Fruit fly (Drosophila melanogaster) whole organism, embryonic: ENCODE results near the gene corolla.

Experiments
- Adf1 ChIP-seq: fragments of 200-800 bp; sonication (Bioruptor generic); IDR thresholded peaks from 2 replicates; pipeline ENCODE4 v1.3.6; 2022; ENCODE audit warnings: missing biosample characterization, missing genetic modification characterization
- Atf3 ChIP-seq: fragments of 200-800 bp; sonication (Bioruptor generic); optimal IDR thresholded peaks from 3 replicates; lab custom pipeline; 2016; ENCODE audit warnings: missing biosample characterization, missing genetic modification characterization
- CG1233 ChIP-seq: fragments of 200-800 bp; sonication (Bioruptor generic); optimal IDR thresholded peaks from 4 replicates; lab custom pipeline; 2018; ENCODE audit warnings: missing biosample characterization, mild to moderate bottlenecking, missing genetic modification characterization
- CG13287 ChIP-seq: fragments of 200-800 bp; sonication (Bioruptor generic); IDR thresholded peaks from 2 replicates; pipeline ENCODE4 v1.3.6; 2022; ENCODE audit warnings: missing biosample characterization, missing genetic modification characterization; ENCODE audit not compliant: partially characterized antibody
- CG15514 ChIP-seq: fragments of 200-800 bp; sonication (Bioruptor generic); optimal IDR thresholded peaks from 3 replicates; lab custom pipeline; 2017; ENCODE audit warnings: missing biosample characterization, missing genetic modification characterization, mild to moderate bottlenecking, moderate library complexity, missing genetic modification reagents
- CG17385 ChIP-seq: fragments of 200-800 bp; sonication (Bioruptor generic); optimal IDR thresholded peaks from 3 replicates; lab custom pipeline; 2018; ENCODE audit warnings: missing biosample characterization, mild to moderate bottlenecking, missing genetic modification characterization
- CG17829 ChIP-seq: fragments of 200-800 bp; optimal IDR thresholded peaks from 2 replicates; lab custom pipeline; 2019; ENCODE audit warnings: missing biosample characterization, mild to moderate bottlenecking, missing genetic modification characterization, moderate library complexity
- CG1832 ChIP-seq: fragments of 200-800 bp; sonication (Bioruptor generic); optimal IDR thresholded peaks from 2 replicates; lab custom pipeline; 2017; ENCODE audit warnings: missing biosample characterization, mild to moderate bottlenecking, missing genetic modification characterization, inconsistent platforms
- CG18599 ChIP-seq: fragments of 200-800 bp; sonication (Bioruptor generic); optimal IDR thresholded peaks from 3 replicates; lab custom pipeline; 2017; ENCODE audit warnings: missing biosample characterization, missing genetic modification characterization, mild to moderate bottlenecking, moderate library complexity, missing genetic modification reagents
- CG2116 ChIP-seq: fragments of 200-800 bp; sonication (Bioruptor generic); optimal IDR thresholded peaks from 3 replicates; lab custom pipeline; 2018; ENCODE audit warnings: missing biosample characterization, mild to moderate bottlenecking, missing genetic modification characterization
- CG42726 ChIP-seq: fragments of 200-800 bp; sonication (Bioruptor generic); IDR thresholded peaks from 2 replicates; pipeline ENCODE4 v1.3.6; 2022; ENCODE audit warnings: missing biosample characterization, missing genetic modification characterization; ENCODE audit not compliant: partially characterized antibody
- CG4404 ChIP-seq: fragments of 200-800 bp; sonication (Bioruptor generic); IDR thresholded peaks from 2 replicates; pipeline ENCODE4 v1.3.6; 2022; ENCODE audit warnings: missing biosample characterization, missing genetic modification characterization
- CG6791 ChIP-seq: fragments of 200-800 bp; sonication (Bioruptor generic); IDR thresholded peaks from 3 replicates; pipeline ENCODE4 v1.3.6; 2022; ENCODE audit warnings: missing biosample characterization, missing genetic modification characterization; ENCODE audit not compliant: partially characterized antibody
- CG6854 ChIP-seq: fragments of 200-800 bp; sonication (Bioruptor generic); optimal IDR thresholded peaks from 3 replicates; lab custom pipeline; 2017; ENCODE audit warnings: missing biosample characterization, mild to moderate bottlenecking, missing genetic modification characterization
- CG9437 ChIP-seq: fragments of 200-800 bp; sonication (Bioruptor generic); optimal IDR thresholded peaks from 2 replicates; lab custom pipeline; 2018; ENCODE audit warnings: missing biosample characterization, mild to moderate bottlenecking, missing genetic modification characterization
- CTCF ChIP-seq: fragments of 200-800 bp; sonication (Bioruptor generic); optimal IDR thresholded peaks from 2 replicates; lab custom pipeline; 2017; ENCODE audit warnings: missing biosample characterization, mild to moderate bottlenecking, missing genetic modification characterization, moderate library complexity
- Dll ChIP-seq: fragments of 200-800 bp; sonication (Bioruptor generic); IDR thresholded peaks from 4 replicates; pipeline ENCODE4 v1.3.6; 2022; ENCODE audit warnings: missing biosample characterization, missing genetic modification characterization; ENCODE audit not compliant: partially characterized antibody
- H2.0 ChIP-seq: fragments of 200-800 bp; sonication (Bioruptor generic); IDR thresholded peaks from 2 replicates; pipeline ENCODE4 v1.3.6; 2022; ENCODE audit warnings: missing biosample characterization, missing genetic modification characterization
- Jarid2 ChIP-seq: fragments of 200-800 bp; sonication (Bioruptor generic); optimal IDR thresholded peaks from 3 replicates; lab custom pipeline; 2017; ENCODE audit warnings: mild to moderate bottlenecking, missing biosample characterization, missing genetic modification reagents, missing genetic modification characterization
- MESR4 ChIP-seq: fragments of 200-800 bp; sonication (Bioruptor generic); optimal IDR thresholded peaks from 2 replicates; lab custom pipeline; 2018; ENCODE audit warnings: missing biosample characterization, mild to moderate bottlenecking, missing genetic modification characterization, moderate library complexity
- MTF-1 ChIP-seq: fragments of 200-800 bp; sonication (Bioruptor generic); optimal IDR thresholded peaks from 2 replicates; lab custom pipeline; 2018; ENCODE audit warnings: missing biosample characterization, mild to moderate bottlenecking, missing genetic modification characterization, borderline replicate concordance
- NC2β ChIP-seq: fragments of 200-800 bp; sonication (Bioruptor generic); optimal IDR thresholded peaks from 2 replicates; lab custom pipeline; 2016; ENCODE audit warnings: missing biosample characterization, missing genetic modification characterization
- Neu2 ChIP-seq: fragments of 200-800 bp; sonication (Bioruptor generic); optimal IDR thresholded peaks from 3 replicates; lab custom pipeline; 2016; ENCODE audit warnings: missing biosample characterization, missing genetic modification characterization, borderline replicate concordance
- Nf-YC ChIP-seq: fragments of 200-800 bp; optimal IDR thresholded peaks from 3 replicates; lab custom pipeline; 2019; ENCODE audit warnings: missing biosample characterization, mild to moderate bottlenecking, missing genetic modification characterization, moderate library complexity
- NfI ChIP-seq: fragments of 200-800 bp; sonication (Bioruptor generic); optimal IDR thresholded peaks from 3 replicates; lab custom pipeline; 2018; ENCODE audit warnings: missing biosample characterization, mild to moderate bottlenecking, missing genetic modification characterization, moderate library complexity
- Rfx ChIP-seq: fragments of 200-800 bp; sonication (Bioruptor generic); IDR thresholded peaks from 2 replicates; pipeline ENCODE4 v1.3.6; 2022; ENCODE audit warnings: missing biosample characterization, missing genetic modification characterization
- Side ChIP-seq: fragments of 200-800 bp; sonication (Bioruptor generic); optimal IDR thresholded peaks from 2 replicates; lab custom pipeline; 2016; ENCODE audit warnings: missing biosample characterization, missing genetic modification characterization
- Sry-δ ChIP-seq: fragments of 200-800 bp; sonication (Bioruptor generic); optimal IDR thresholded peaks from 2 replicates; lab custom pipeline; 2016; ENCODE audit warnings: missing biosample characterization, missing genetic modification characterization
- Xrp1 ChIP-seq: fragments of 200-800 bp; sonication (Bioruptor generic); IDR thresholded peaks from 2 replicates; pipeline ENCODE4 v1.3.6; 2022; ENCODE audit warnings: missing biosample characterization, missing genetic modification characterization
- btn ChIP-seq: fragments of 200-800 bp; sonication (Bioruptor generic); optimal IDR thresholded peaks from 2 replicates; lab custom pipeline; 2016; ENCODE audit warnings: missing biosample characterization, missing genetic modification characterization
- cato ChIP-seq: fragments of 200-800 bp; sonication (Bioruptor generic); optimal IDR thresholded peaks from 2 replicates; lab custom pipeline; 2016; ENCODE audit warnings: missing biosample characterization, missing genetic modification characterization, borderline replicate concordance
- chinmo ChIP-seq: fragments of 200-800 bp; sonication (Bioruptor generic); IDR thresholded peaks from 4 replicates; pipeline ENCODE4 v1.3.6; 2022; ENCODE audit warnings: missing biosample characterization, missing genetic modification characterization; ENCODE audit not compliant: partially characterized antibody
- dmrt99B ChIP-seq: fragments of 200-800 bp; sonication (Bioruptor generic); optimal IDR thresholded peaks from 2 replicates; lab custom pipeline; 2018; ENCODE audit warnings: missing biosample characterization, mild to moderate bottlenecking, missing genetic modification characterization, moderate library complexity
- gfzf ChIP-seq: fragments of 200-800 bp; sonication (Bioruptor generic); optimal IDR thresholded peaks from 2 replicates; lab custom pipeline; 2016; ENCODE audit warnings: missing biosample characterization, mild to moderate bottlenecking, missing genetic modification characterization, moderate library complexity
- gro ChIP-seq: fragments of 200-800 bp; sonication (Bioruptor generic); optimal IDR thresholded peaks from 2 replicates; lab custom pipeline; 2016; ENCODE audit warnings: missing biosample characterization, missing genetic modification characterization
- lilli ChIP-seq: fragments of 200-800 bp; sonication (Bioruptor generic); optimal IDR thresholded peaks from 3 replicates; lab custom pipeline; 2016; ENCODE audit warnings: missing biosample characterization, missing genetic modification characterization
- nerfin-2 ChIP-seq: fragments of 200-800 bp; sonication (Bioruptor generic); IDR thresholded peaks from 2 replicates; pipeline ENCODE4 v1.3.6; 2022; ENCODE audit warnings: missing biosample characterization, missing genetic modification characterization; ENCODE audit not compliant: partially characterized antibody
- nmo ChIP-seq: fragments of 200-800 bp; sonication (Bioruptor generic); optimal IDR thresholded peaks from 2 replicates; lab custom pipeline; 2018; ENCODE audit warnings: missing biosample characterization, mild to moderate bottlenecking, missing genetic modification characterization, moderate library complexity
- otp ChIP-seq: fragments of 200-800 bp; sonication (Bioruptor generic); IDR thresholded peaks from 3 replicates; pipeline ENCODE4, ENCODE4 v1.3.6; 2022; ENCODE audit warnings: missing biosample characterization, missing genetic modification characterization
- pita ChIP-seq: fragments of 200-800 bp; sonication (Bioruptor generic); optimal IDR thresholded peaks from 2 replicates; lab custom pipeline; 2017; ENCODE audit warnings: missing biosample characterization, mild to moderate bottlenecking, missing genetic modification characterization
- psq ChIP-seq: fragments of 200-800 bp; sonication (Bioruptor generic); optimal IDR thresholded peaks from 2 replicates; lab custom pipeline; 2017; ENCODE audit warnings: missing biosample characterization, missing genetic modification characterization
- sd ChIP-seq: fragments of 200-800 bp; sonication (Bioruptor generic); optimal IDR thresholded peaks from 3 replicates; lab custom pipeline; 2018; ENCODE audit warnings: missing biosample characterization, mild to moderate bottlenecking, missing genetic modification characterization, moderate library complexity
- sr ChIP-seq: fragments of 200-800 bp; sonication (Bioruptor generic); IDR thresholded peaks from 3 replicates; pipeline ENCODE4 v1.3.6; 2022; ENCODE audit warnings: missing biosample characterization, missing genetic modification characterization
- ssp ChIP-seq: fragments of 200-800 bp; sonication (Bioruptor generic); IDR thresholded peaks from 2 replicates; pipeline ENCODE4 v1.3.6; 2022; ENCODE audit warnings: missing biosample characterization, missing genetic modification characterization
- tna ChIP-seq: fragments of 200-800 bp; sonication (Bioruptor generic); IDR thresholded peaks from 2 replicates; pipeline ENCODE4 v1.3.6; 2022; ENCODE audit warnings: missing biosample characterization, missing genetic modification characterization; ENCODE audit not compliant: partially characterized antibody
- trem ChIP-seq: fragments of 200-800 bp; optimal IDR thresholded peaks from 3 replicates; lab custom pipeline; 2019; ENCODE audit warnings: missing biosample characterization, mild to moderate bottlenecking, missing genetic modification characterization, moderate library complexity
- vfl ChIP-seq: fragments of 200-800 bp; sonication (Bioruptor generic); optimal IDR thresholded peaks from 2 replicates; lab custom pipeline; 2016; ENCODE audit warnings: missing biosample characterization, missing genetic modification characterization
- zen2 ChIP-seq: fragments of 200-800 bp; sonication (Bioruptor generic); IDR thresholded peaks from 3 replicates; pipeline ENCODE4 v1.3.6; 2022; ENCODE audit warnings: missing biosample characterization, missing genetic modification characterization; ENCODE audit not compliant: partially characterized antibody

The corolla gene

dm6 chrX:17651998-17652738 is 20.3 kb upstream of the corolla start, which contains the start of gene RhoGAPp190 (continued):
- TF ChIP-seq CG1233 (no peak), gfzf (peak; percentile 48), otp (GFP tag; lab: Robert Waterston, UW) (no peak), NC2β (GFP tag; lab: Kevin White, UChicago) (no peak), Nf-YC (tag; lab: Kevin White, UChicago) (peak; percentile 28), NfI (GFP tag; lab: Kevin White, UChicago) (peak; percentile 13), Jarid2 (GFP tag; lab: Kevin White, UChicago) (no peak), CTCF (GFP tag; lab: Kevin White, UChicago) (no peak), CG4404 (no peak), CG9437 (GFP tag; lab: Kevin White, UChicago) (no peak), CG6791 (GFP tag; lab: Robert Waterston, UW) (peak; percentile 97), Rfx (GFP tag; lab: Robert Waterston, UW) (0 out of 2 replicates have a peak, but pooled peaks have one; percentile 10), CG15514 (GFP tag; lab: Kevin White, UChicago) (peak; percentile 79), Sry-δ (GFP tag; lab: Kevin White, UChicago) (peak; percentile 95), tna (peak; percentile 96), zen2 (GFP tag; lab: Robert Waterston, UW) (peak; percentile 91), ssp (GFP tag; lab: Robert Waterston, UW) (no peak), gro (GFP tag; lab: Kevin White, UChicago) (no peak), nerfin-2 (GFP tag; lab: Robert Waterston, UW) (peak; percentile 99), sr (GFP tag; lab: Robert Waterston, UW) (0 out of 3 replicates have a peak, but pooled peaks have one; percentile 8), Side (no peak), btn (GFP tag; lab: Kevin White, UChicago) (no peak), H2.0 (GFP tag; lab: Robert Waterston, UW) (no peak), Xrp1 (GFP tag; lab: Robert Waterston, UW) (no peak), CG1832 (peak; percentile 91), CG17385 (no peak), Neu2 (GFP tag; lab: Kevin White, UChicago) (no peak), MTF-1 (GFP tag; lab: Kevin White, UChicago) (no peak), pita (GFP tag; lab: Kevin White, UChicago) (peak; percentile 57), CG2116 (peak; percentile 93), nmo (GFP tag; lab: Kevin White, UChicago) (peak; percentile 18), CG17829 (peak; percentile 39), vfl (GFP tag; lab: Kevin White, UChicago) (peak; percentile 3), chinmo (GFP tag; lab: Robert Waterston, UW) (peak; percentile 93), Adf1 (GFP tag; lab: Robert Waterston, UW) (no peak), trem (tag; lab: Kevin White, UChicago) (peak; percentile 88), dmrt99B (no peak), lilli (GFP tag; lab: Kevin White, UChicago) (peak; percentile 24), CG18599 (no peak), CG6854 (GFP tag; lab: Kevin White, UChicago) (no peak), Atf3 (no peak), cato (GFP tag; lab: Kevin White, UChicago) (no peak), Dll (peak; percentile 87), psq (GFP tag; lab: Kevin White, UChicago) (no peak), sd (tag; lab: Kevin White, UChicago) (peak; percentile 72), MESR4 (peak; percentile 68), CG42726 (GFP tag; lab: Robert Waterston, UW) (peak; percentile 57; the same call in 1 of the 2 replicates), CG13287 (GFP tag; lab: Robert Waterston, UW) (peak; percentile 93)
